Fruit fly (Drosophila melanogaster) whole organism, wandering third instar larva: ENCODE data around the gene Mcm2.

Source experiments
- CrebA ChIP-seq: fragments of 200-800 bp; sonication (Bioruptor generic); optimal IDR thresholded peaks from 2 replicates; lab custom pipeline; 2016; ENCODE audit warnings: missing biosample characterization, mild to moderate bottlenecking, missing genetic modification characterization, borderline replicate concordance
- Dfd ChIP-seq: fragments of >200 bp; optimal IDR thresholded peaks from 2 replicates; lab custom pipeline; 2017; ENCODE audit warnings: missing biosample characterization, missing genetic modification characterization
- Dif ChIP-seq: fragments of 200-275, 200-300 bp; sonication (Bioruptor generic); optimal IDR thresholded peaks from 2 replicates; lab custom pipeline; 2018; ENCODE audit warnings: missing biosample characterization, missing genetic modification characterization; ENCODE audit not compliant: partially characterized antibody
- GATAd ChIP-seq: sonication (Bioruptor generic); optimal IDR thresholded peaks from 2 replicates; lab custom pipeline; 2016; ENCODE audit warnings: missing biosample characterization, missing genetic modification characterization
- Rel ChIP-seq, 2 experiments: fragments of 200-800 bp; sonication (Bioruptor generic) in 1 of 2; optimal IDR thresholded peaks; 2 replicates in 1 of 2; 3 replicates in 1 of 2; lab custom pipeline; 2016 to 2019; ENCODE audit warnings: mild to moderate bottlenecking in 2 of 2, missing biosample characterization in 2 of 2, missing genetic modification characterization in 2 of 2, moderate library complexity in 1 of 2
- Sp1 ChIP-seq: fragments of 200-800 bp; sonication (Bioruptor generic); optimal IDR thresholded peaks from 3 replicates; lab custom pipeline; 2019; ENCODE audit warnings: missing biosample characterization, mild to moderate bottlenecking, missing genetic modification characterization, moderate library complexity
- br ChIP-seq: fragments of 200-800 bp; sonication (Bioruptor generic); optimal IDR thresholded peaks from 2 replicates; lab custom pipeline; 2016; ENCODE audit warnings: missing biosample characterization, missing genetic modification characterization
- brk ChIP-seq: fragments of 200-800 bp; sonication (Bioruptor generic); optimal IDR thresholded peaks from 2 replicates; lab custom pipeline; 2016; ENCODE audit warnings: missing biosample characterization, mild to moderate bottlenecking, missing genetic modification characterization
- jim ChIP-seq: fragments of 175-275, 200-325 bp; sonication (Bioruptor generic); optimal IDR thresholded peaks from 2 replicates; lab custom pipeline; 2016; ENCODE audit warnings: missing biosample characterization, mild to moderate bottlenecking, missing genetic modification characterization
- pan ChIP-seq: fragments of >200 bp; optimal IDR thresholded peaks from 2 replicates; lab custom pipeline; 2017

- no peak for TF ChIP-seq br (GFP tag; lab: Kevin White, UChicago)
- TF ChIP-seq Rel (GFP tag; optimal IDR thresholded peaks at IDR 0.05; lab: Kevin White, UChicago), result no peak
- no peak for TF ChIP-seq Rel (tag; optimal IDR thresholded peaks at IDR 0.05; lab: Kevin White, UChicago)
- TF ChIP-seq GATAd (GFP tag; lab: Kevin White, UChicago), result no peak
- TF ChIP-seq pan (lab: Kevin White, UChicago), result no peak
- TF ChIP-seq jim, result no peak
- TF ChIP-seq Dif (GFP tag; lab: Kevin White, UChicago), result no peak
- no peak for TF ChIP-seq Sp1 (GFP tag; lab: Kevin White, UChicago)
- no peak for TF ChIP-seq CrebA
- no peak for TF ChIP-seq Dfd (GFP tag; lab: Kevin White, UChicago)
- no peak for TF ChIP-seq brk (GFP tag; lab: Kevin White, UChicago)
Observed at dm6 chr3R:8256040-8256439, 8.7 kb upstream of the Mcm2 start.
